Worm (Caenorhabditis elegans) whole organism, midembryonic: ENCODE data around the gene F13E6.1.

Source experiments
- flt-1 ChIP-seq: fragments of 200-800 bp; sonication (Bioruptor generic); IDR thresholded peaks from 2 replicates; pipeline ENCODE4 v1.3.6; 2022; ENCODE audit warnings: missing genetic modification characterization, missing compliant biosample characterization
- ref-1 ChIP-seq: fragments of 200-800 bp; sonication (Bioruptor generic); conservative IDR thresholded peaks from 2 replicates; pipeline ENCODE4 v1.3.6; 2022; ENCODE audit warnings: missing genetic modification reagents, missing genetic modification characterization, missing compliant biosample characterization
- ztf-23 ChIP-seq: fragments of 200-800 bp; sonication (Bioruptor generic); IDR thresholded peaks from 2 replicates; pipeline ENCODE4 v1.3.6; 2022; ENCODE audit warnings: missing genetic modification reagents, missing genetic modification characterization, missing compliant biosample characterization
- ztf-29 ChIP-seq: fragments of 200-800 bp; sonication (Bioruptor generic); IDR thresholded peaks from 2 replicates; pipeline ENCODE4 v1.3.6; 2022; ENCODE audit warnings: missing genetic modification reagents, missing genetic modification characterization, missing compliant biosample characterization

ce11 chrX:10647590-10648105, 29.3 kb downstream of the F13E6.1 start:
- TF ChIP-seq ztf-23 (GFP tag; lab: Robert Waterston, UW): no peak
- TF ChIP-seq ztf-29 (GFP tag; lab: Robert Waterston, UW): no peak
- no peak for TF ChIP-seq flt-1 (GFP tag; lab: Robert Waterston, UW)
- no peak for TF ChIP-seq ref-1
